Fruit fly (Drosophila melanogaster): Measurements from ENCODE around the gene CG9518.

CG9518 gene

DNA sequence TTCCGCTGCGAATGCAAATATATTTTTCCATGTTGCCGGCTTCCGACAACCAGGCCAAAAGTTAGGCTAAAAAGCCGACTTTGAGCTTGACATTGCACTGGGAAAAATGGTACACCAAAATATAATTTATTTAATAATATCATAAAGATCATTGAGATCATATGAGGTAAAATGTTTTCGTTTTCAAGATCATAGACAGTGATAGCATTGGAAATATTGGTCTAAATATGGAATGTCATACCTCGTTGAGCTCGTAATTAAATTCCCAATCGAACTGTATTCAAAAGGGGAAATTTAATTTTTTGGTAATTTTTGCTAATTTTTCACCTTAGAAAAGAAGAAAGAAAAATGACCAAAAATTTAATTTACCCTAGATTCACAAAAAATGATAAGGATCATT lies 13.0 kb upstream of the CG9518 start:
- TF ChIP-seq CG13204 (GFP tag; optimal IDR thresholded peaks at IDR 0.05) = no peak
- TF ChIP-seq CG12605 (GFP tag; IDR thresholded peaks at IDR 0.05) = no peak
- TF ChIP-seq CG8159 (tag; optimal IDR thresholded peaks at IDR 0.05) = no peak
- TF ChIP-seq Snoo (tag; optimal IDR thresholded peaks at IDR 0.05) = no peak
- TF ChIP-seq EcR (GFP tag; optimal IDR thresholded peaks at IDR 0.05) = no peak
- TF ChIP-seq CG32121 (GFP tag; IDR thresholded peaks at IDR 0.05) = no peak
- no peak for TF ChIP-seq CG10348 (GFP tag; IDR thresholded peaks at IDR 0.05)
- no peak for TF ChIP-seq fd96Ca (GFP tag; IDR thresholded peaks at IDR 0.05)
- TF ChIP-seq D1 (tag; optimal IDR thresholded peaks at IDR 0.05) = no peak
- no peak for TF ChIP-seq rn (GFP tag; IDR thresholded peaks at IDR 0.05)
- no peak for TF ChIP-seq CG4496 (GFP tag; IDR thresholded peaks at IDR 0.05)

DNA sequence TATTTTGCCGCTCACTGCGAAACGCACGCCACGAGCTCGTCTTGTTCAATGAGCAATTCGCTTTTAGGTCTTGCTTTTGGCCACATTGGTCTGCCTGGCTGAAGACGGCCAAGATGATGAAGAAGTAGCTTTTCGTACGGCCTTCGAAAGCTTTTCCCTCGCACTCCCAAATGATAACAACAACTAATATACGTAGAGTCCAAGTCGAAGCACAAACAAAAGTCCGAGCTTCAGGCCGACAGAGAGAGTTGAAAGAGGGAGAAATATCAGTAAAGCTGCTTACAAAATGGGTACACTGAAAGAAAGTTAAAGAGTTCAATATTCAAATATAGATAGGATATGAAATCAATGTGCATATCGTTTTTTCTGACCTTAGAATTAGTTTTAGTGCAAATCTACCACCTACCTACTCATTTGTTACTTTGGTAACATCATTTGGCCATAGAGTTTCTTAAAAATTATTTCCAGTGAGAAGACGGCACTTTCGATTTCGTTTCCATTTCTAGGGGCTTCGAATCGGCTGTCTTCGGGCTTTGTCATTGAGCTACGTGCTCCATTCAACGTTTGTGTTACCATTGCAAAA lies 11.6 kb upstream of the CG9518 start, which contains the start of the genes CG45064 and CG45065:
TSS of gene CG45064 (minus strand) at position 51 of the 583 bp plus-strand sequence.
TSS of gene CG45065 (minus strand) at position 51 of the 583 bp plus-strand sequence.
- TF ChIP-seq CG17806 (tag; optimal IDR thresholded peaks at IDR 0.05) (peak; percentile 70), gl (tag; optimal IDR thresholded peaks at IDR 0.05) (no peak), fd96Ca (GFP tag; IDR thresholded peaks at IDR 0.05) (peak; percentile 87), CG10348 (GFP tag; IDR thresholded peaks at IDR 0.05) (0 out of 2 replicates have a peak, but pooled peaks have one; percentile 38), CG13204 (GFP tag; optimal IDR thresholded peaks at IDR 0.05) (no peak), CG15710 (tag; optimal IDR thresholded peaks at IDR 0.05) (peak; percentile 61), Pif1A (GFP tag; optimal IDR thresholded peaks at IDR 0.05) (peak; percentile 89), Pif1B (GFP tag; optimal IDR thresholded peaks at IDR 0.05) (peak; percentile 85), CG34367 (tag; optimal IDR thresholded peaks at IDR 0.05) (peak; percentile 37), CG32121 (GFP tag; IDR thresholded peaks at IDR 0.05) (peak; percentile 91), CG4496 (GFP tag; IDR thresholded peaks at IDR 0.05) (peak; percentile 92), CG12605 (GFP tag; IDR thresholded peaks at IDR 0.05) (peak; percentile 82), CG8159 (tag; optimal IDR thresholded peaks at IDR 0.05) (peak; percentile 67), D1 (tag; optimal IDR thresholded peaks at IDR 0.05) (no peak), CG9948 (tag; optimal IDR thresholded peaks at IDR 0.05) (peak; percentile 68), Snoo (tag; optimal IDR thresholded peaks at IDR 0.05) (peak; percentile 54), EcR (GFP tag; optimal IDR thresholded peaks at IDR 0.05) (no peak), CG14655 (GFP tag; optimal IDR thresholded peaks at IDR 0.05) (peak; percentile 56), CG8301 (tag; optimal IDR thresholded peaks at IDR 0.05) (peak; percentile 73), rn (GFP tag; IDR thresholded peaks at IDR 0.05) (peak; percentile 71), Ets98B (GFP tag; IDR thresholded peaks at IDR 0.05) (peak; percentile 93)

DNA sequence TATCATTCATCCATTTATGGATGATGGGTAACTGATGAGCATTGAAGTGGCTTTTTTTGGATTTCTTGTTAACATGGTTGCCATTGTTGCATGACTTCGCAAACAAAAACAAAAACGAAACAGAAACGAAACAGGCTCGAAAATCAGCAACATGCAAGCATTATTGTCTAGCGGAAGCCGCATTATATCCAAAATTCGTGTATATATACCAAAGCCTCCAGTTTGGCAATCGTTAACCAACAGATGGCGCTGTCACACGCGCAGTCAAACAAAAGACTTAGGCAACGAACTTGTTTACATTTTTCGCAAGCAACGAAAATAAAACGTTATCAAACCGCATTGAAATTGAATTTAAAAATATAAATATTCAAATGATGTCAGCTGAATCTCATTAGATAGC lies 7.9 kb upstream of the CG9518 start:
- TF ChIP-seq CG10348 (GFP tag; IDR thresholded peaks at IDR 0.05) (no peak), CG8159 (tag; optimal IDR thresholded peaks at IDR 0.05) (no peak), Pif1B (GFP tag; optimal IDR thresholded peaks at IDR 0.05) (no peak), Snoo (tag; optimal IDR thresholded peaks at IDR 0.05) (no peak), CG14655 (GFP tag; optimal IDR thresholded peaks at IDR 0.05) (no peak), CG12605 (GFP tag; IDR thresholded peaks at IDR 0.05) (no peak)

DNA sequence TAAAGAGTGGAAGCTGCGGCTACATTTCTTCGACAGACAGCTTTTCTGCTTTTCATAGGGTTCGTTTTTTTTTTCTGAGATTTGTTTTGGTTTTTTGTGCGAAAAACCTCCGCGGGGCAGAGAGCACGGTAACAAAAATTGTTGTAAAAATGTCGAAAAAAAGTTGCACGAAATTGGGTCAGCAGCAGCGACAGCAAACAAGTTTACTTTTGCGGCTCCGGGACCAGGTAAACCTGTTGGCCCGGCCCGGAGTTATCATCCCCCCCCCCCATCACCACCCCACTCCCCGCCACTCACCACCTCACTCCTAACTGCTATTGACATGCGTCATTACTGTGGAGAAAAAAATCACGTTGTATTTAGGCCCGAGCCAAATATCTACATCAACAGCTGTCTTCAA lies 2.6 kb downstream of the CG9518 start:
- TF ChIP-seq Ets98B (GFP tag; IDR thresholded peaks at IDR 0.05) (peak; percentile 45; the same call in 1 of the 2 replicates), CG8159 (tag; optimal IDR thresholded peaks at IDR 0.05) (no peak), Snoo (tag; optimal IDR thresholded peaks at IDR 0.05) (no peak), CG9948 (tag; optimal IDR thresholded peaks at IDR 0.05) (no peak), CG15710 (tag; optimal IDR thresholded peaks at IDR 0.05) (no peak), CG32121 (GFP tag; IDR thresholded peaks at IDR 0.05) (no peak), CG4496 (GFP tag; IDR thresholded peaks at IDR 0.05) (peak; percentile 60; the same call in 1 of the 3 replicates)

DNA sequence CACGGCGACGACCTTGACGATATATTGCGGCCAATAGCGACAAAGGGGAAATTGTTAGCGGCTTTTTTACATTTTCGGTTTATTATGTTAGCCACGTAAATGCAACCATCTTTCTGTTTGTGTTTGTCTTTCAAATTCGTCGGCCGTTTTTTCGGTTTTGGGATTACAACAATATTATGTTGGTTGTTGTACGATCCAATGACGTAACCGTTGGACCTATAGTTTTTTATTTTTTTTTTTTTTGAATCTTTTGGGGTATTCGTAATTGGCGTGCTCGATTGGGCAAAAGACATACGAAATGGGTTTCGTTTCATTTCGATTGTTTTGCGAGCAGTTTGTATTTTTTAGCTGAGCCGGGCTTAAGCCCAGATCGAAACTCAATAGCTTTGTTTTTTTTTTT lies 4.1 kb downstream of the CG9518 start:
- TF ChIP-seq Snoo (tag; optimal IDR thresholded peaks at IDR 0.05) (no peak), CG9948 (tag; optimal IDR thresholded peaks at IDR 0.05) (no peak), CG17806 (tag; optimal IDR thresholded peaks at IDR 0.05) (no peak)

DNA sequence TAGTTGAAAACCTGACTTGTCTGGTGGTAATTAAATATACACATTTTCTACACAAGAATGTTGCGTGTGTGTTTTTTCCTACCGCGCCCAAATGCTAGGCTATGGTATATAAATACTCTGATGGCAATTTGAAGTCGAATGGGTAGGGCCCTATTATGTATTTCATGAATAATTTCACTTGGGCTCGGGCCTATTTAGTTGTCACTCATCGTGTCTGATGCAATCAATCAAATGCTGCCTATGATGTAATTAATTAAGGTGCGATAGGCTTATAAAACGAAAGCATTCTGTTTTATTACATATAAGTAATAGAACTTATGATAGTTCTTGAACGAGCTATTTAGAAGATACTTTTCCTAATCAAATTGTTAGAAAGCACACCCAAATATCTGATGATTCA lies 8.5 kb downstream of the CG9518 start:
- TF ChIP-seq CG12605 (GFP tag; IDR thresholded peaks at IDR 0.05) = no peak
- TF ChIP-seq Ets98B (GFP tag; IDR thresholded peaks at IDR 0.05) = no peak
- no peak for TF ChIP-seq D1 (tag; optimal IDR thresholded peaks at IDR 0.05)
- TF ChIP-seq CG15710 (tag; optimal IDR thresholded peaks at IDR 0.05) = no peak
- TF ChIP-seq CG8301 (tag; optimal IDR thresholded peaks at IDR 0.05) = no peak
- no peak for TF ChIP-seq CG17806 (tag; optimal IDR thresholded peaks at IDR 0.05)

DNA sequence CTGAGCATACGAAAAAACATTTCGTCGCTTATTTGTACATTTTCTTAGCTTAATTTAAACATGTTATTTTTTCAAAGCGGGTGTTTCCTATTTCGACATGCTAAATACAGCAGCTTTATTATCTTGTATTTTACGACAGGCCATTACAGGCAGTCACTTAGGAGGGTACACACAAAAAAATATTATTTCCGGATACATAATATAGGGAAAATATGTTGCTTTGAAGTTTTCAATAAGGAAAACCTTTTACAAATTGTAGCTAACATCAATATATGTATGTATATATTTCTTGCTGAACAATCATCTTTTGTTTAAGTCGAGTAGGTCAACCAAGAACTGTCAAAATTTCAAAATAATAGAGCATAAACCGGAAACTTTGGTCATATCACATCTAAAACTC lies 12.0 kb downstream of the CG9518 start, which contains the start of gene CG46399:
TSS of gene CG46399 (plus strand) at position 301 of the 400 bp plus-strand sequence.
- no peak for TF ChIP-seq gl (tag; optimal IDR thresholded peaks at IDR 0.05)
- no peak for TF ChIP-seq Pif1B (GFP tag; optimal IDR thresholded peaks at IDR 0.05)
- no peak for TF ChIP-seq fd96Ca (GFP tag; IDR thresholded peaks at IDR 0.05)
- TF ChIP-seq CG34367 (tag; optimal IDR thresholded peaks at IDR 0.05) = no peak
- no peak for TF ChIP-seq CG8301 (tag; optimal IDR thresholded peaks at IDR 0.05)
- TF ChIP-seq CG8159 (tag; optimal IDR thresholded peaks at IDR 0.05) = no peak
- TF ChIP-seq CG12605 (GFP tag; IDR thresholded peaks at IDR 0.05) = no peak
- TF ChIP-seq CG14655 (GFP tag; optimal IDR thresholded peaks at IDR 0.05) = no peak
- no peak for TF ChIP-seq CG4496 (GFP tag; IDR thresholded peaks at IDR 0.05)
- TF ChIP-seq CG10348 (GFP tag; IDR thresholded peaks at IDR 0.05) = no peak
- TF ChIP-seq CG13204 (GFP tag; optimal IDR thresholded peaks at IDR 0.05) = no peak
- no peak for TF ChIP-seq rn (GFP tag; IDR thresholded peaks at IDR 0.05)
- TF ChIP-seq CG9948 (tag; optimal IDR thresholded peaks at IDR 0.05) = no peak
